Worm (Caenorhabditis elegans) whole organism, L4 larva: Measurements from ENCODE around the gene lron-5.

Source experiments
- F10B5.3 ChIP-seq: sonication (generic microtip); optimal IDR thresholded peaks from 2 replicates; lab custom pipeline; 2016; ENCODE audit warnings: mild to moderate bottlenecking, missing genetic modification characterization, missing compliant biosample characterization
- F37D6.2 ChIP-seq: sonication (generic microtip); optimal IDR thresholded peaks from 2 replicates; lab custom pipeline; 2016; ENCODE audit warnings: mild to moderate bottlenecking, missing genetic modification characterization, missing compliant biosample characterization
- F44E2.7 ChIP-seq: fragments of 200-800 bp; sonication (Bioruptor generic); IDR thresholded peaks from 2 replicates; pipeline ENCODE4 v2.1.2; 2022; ENCODE audit warnings: missing genetic modification characterization, missing compliant biosample characterization
- R02D3.7 ChIP-seq: fragments of 150-350 bp; sonication (generic microtip); optimal IDR thresholded peaks from 3 replicates; lab custom pipeline; 2014; ENCODE audit warnings: missing biosample characterization, missing genetic modification characterization
- Y5F2A.4 ChIP-seq: fragments of 200-800 bp; sonication (Bioruptor generic); optimal IDR thresholded peaks from 2 replicates; lab custom pipeline; 2018; ENCODE audit warnings: mild to moderate bottlenecking, missing genetic modification characterization, missing compliant biosample characterization
- arid-1 ChIP-seq: fragments of 200-800 bp; sonication (Bioruptor generic); conservative IDR thresholded peaks from 2 replicates; pipeline ENCODE4 v1.3.6; 2022; ENCODE audit warnings: missing genetic modification reagents, missing genetic modification characterization, missing compliant biosample characterization
- ceh-20 ChIP-seq: fragments of 200-800 bp; sonication (Bioruptor generic); IDR thresholded peaks from 2 replicates; pipeline ENCODE4 v1.3.6; 2022; ENCODE audit warnings: missing genetic modification reagents, missing genetic modification characterization, missing compliant biosample characterization
- ceh-32 ChIP-seq: sonication (generic microtip); optimal IDR thresholded peaks from 2 replicates; lab custom pipeline; 2016; ENCODE audit warnings: mild to moderate bottlenecking, missing genetic modification characterization, missing compliant biosample characterization; ENCODE audit not compliant: poor library complexity
- ceh-44 ChIP-seq: fragments of 200-800 bp; sonication (Bioruptor generic); IDR thresholded peaks from 2 replicates; pipeline ENCODE4 v1.3.6; 2022; ENCODE audit warnings: missing genetic modification reagents, missing genetic modification characterization, missing compliant biosample characterization
- ceh-62 ChIP-seq: sonication (generic microtip); optimal IDR thresholded peaks from 2 replicates; lab custom pipeline; 2017; ENCODE audit warnings: missing biosample characterization, missing genetic modification characterization
- ceh-82 ChIP-seq: sonication (generic microtip); optimal IDR thresholded peaks from 2 replicates; lab custom pipeline; 2017; ENCODE audit warnings: missing biosample characterization, missing genetic modification characterization
- ces-1 ChIP-seq: fragments of 150-350 bp; sonication (generic microtip); optimal IDR thresholded peaks from 4 replicates; lab custom pipeline; 2014; ENCODE audit warnings: missing biosample characterization, missing genetic modification reagents, missing genetic modification characterization
- cey-2 ChIP-seq: sonication (generic microtip); optimal IDR thresholded peaks from 3 replicates; lab custom pipeline; 2017; ENCODE audit warnings: missing genetic modification characterization, mild to moderate bottlenecking, missing compliant biosample characterization, antibody characterized with exemption, borderline replicate concordance; ENCODE audit not compliant: insufficient read depth
- daf-12 ChIP-seq: fragments of 150-350 bp; optimal IDR thresholded peaks from 2 replicates; lab custom pipeline; 2014; ENCODE audit warnings: missing biosample characterization, missing genetic modification reagents, missing genetic modification characterization
- daf-16 ChIP-seq, 3 experiments: sonication (generic microtip); optimal IDR thresholded peaks; 2 replicates each; lab custom pipeline; 2016 to 2017; ENCODE audit warnings: missing genetic modification characterization in 3 of 3, missing genetic modification reagents in 3 of 3, mild to moderate bottlenecking in 2 of 3, missing compliant biosample characterization in 2 of 3, missing biosample characterization in 1 of 3, moderate library complexity in 1 of 3
- daf-8 ChIP-seq: fragments of 200-800 bp; sonication (Bioruptor generic); IDR thresholded peaks from 2 replicates; pipeline ENCODE4 v1.3.6; 2022; ENCODE audit warnings: missing genetic modification characterization, missing compliant biosample characterization
- dmd-6 ChIP-seq: fragments of 200-800 bp; sonication (Bioruptor generic); IDR thresholded peaks from 2 replicates; pipeline ENCODE4 v1.3.6; 2022; ENCODE audit warnings: missing genetic modification reagents, missing genetic modification characterization, missing compliant biosample characterization
- dmd-8 ChIP-seq: fragments of 200-800 bp; sonication (Bioruptor generic); IDR thresholded peaks from 2 replicates; pipeline ENCODE4 v1.3.6; 2022; ENCODE audit warnings: missing genetic modification characterization, missing compliant biosample characterization
- dmd-9 ChIP-seq: fragments of 200-800 bp; sonication (Bioruptor generic); IDR thresholded peaks from 2 replicates; pipeline ENCODE4 v1.3.6; 2022; ENCODE audit warnings: missing genetic modification reagents, missing genetic modification characterization, missing compliant biosample characterization
- dve-1 ChIP-seq: sonication (generic microtip); optimal IDR thresholded peaks from 2 replicates; lab custom pipeline; 2017; ENCODE audit warnings: antibody characterized with exemption, mild to moderate bottlenecking, missing genetic modification characterization, missing compliant biosample characterization; ENCODE audit not compliant: insufficient read depth
- fos-1 ChIP-seq: fragments of 150-350 bp; optimal IDR thresholded peaks from 2 replicates; lab custom pipeline; 2014; ENCODE audit warnings: missing biosample characterization, missing genetic modification characterization
- hlh-11 ChIP-seq: fragments of 200-800 bp; sonication (Bioruptor generic); optimal IDR thresholded peaks from 2 replicates; lab custom pipeline; 2018; ENCODE audit warnings: mild to moderate bottlenecking, missing genetic modification characterization, missing compliant biosample characterization
- hlh-30 ChIP-seq: sonication (generic microtip); optimal IDR thresholded peaks from 2 replicates; lab custom pipeline; 2017; ENCODE audit warnings: antibody characterized with exemption, mild to moderate bottlenecking, missing genetic modification characterization, missing compliant biosample characterization; ENCODE audit not compliant: insufficient read depth
- jun-1 ChIP-seq: fragments of 150-350 bp; optimal IDR thresholded peaks from 2 replicates; lab custom pipeline; 2014; ENCODE audit warnings: missing biosample characterization, missing genetic modification reagents, missing genetic modification characterization
- lin-1 ChIP-seq: fragments of 200-800 bp; sonication (Bioruptor generic); IDR thresholded peaks from 2 replicates; pipeline ENCODE4 v1.3.6; 2022; ENCODE audit warnings: missing genetic modification reagents, missing genetic modification characterization, missing compliant biosample characterization
- lin-15B ChIP-seq: fragments of 150-350 bp; sonication (generic microtip); optimal IDR thresholded peaks from 3 replicates; lab custom pipeline; 2014; ENCODE audit warnings: missing biosample characterization, missing genetic modification characterization
- lin-39 ChIP-seq: fragments of 150-350 bp; optimal IDR thresholded peaks from 2 replicates; lab custom pipeline; 2014; ENCODE audit warnings: missing biosample characterization, missing genetic modification reagents, missing genetic modification characterization
- lir-3 ChIP-seq: sonication (generic microtip); optimal IDR thresholded peaks from 2 replicates; lab custom pipeline; 2016; ENCODE audit warnings: mild to moderate bottlenecking, missing genetic modification characterization, missing compliant biosample characterization
- lsy-2 ChIP-seq, 2 experiments: fragments of 150-350 bp in 1 of 2; sonication (generic microtip) in 1 of 2; optimal IDR thresholded peaks; 2 replicates each; lab custom pipeline; 2014 to 2017; ENCODE audit warnings: missing biosample characterization in 2 of 2, missing genetic modification characterization in 2 of 2
- mdl-1 ChIP-seq, 2 experiments: fragments of 150-350 bp in 1 of 2; sonication (generic microtip) in 1 of 2; optimal IDR thresholded peaks; 2 replicates each; lab custom pipeline; 2014 to 2017; ENCODE audit warnings: missing biosample characterization in 2 of 2, missing genetic modification characterization in 2 of 2
- nhr-102 ChIP-seq: sonication (generic microtip); optimal IDR thresholded peaks from 2 replicates; lab custom pipeline; 2016; ENCODE audit warnings: mild to moderate bottlenecking, missing genetic modification characterization, moderate library complexity, missing compliant biosample characterization
- nhr-11 ChIP-seq: fragments of 150-350 bp; optimal IDR thresholded peaks from 2 replicates; lab custom pipeline; 2014; ENCODE audit warnings: missing biosample characterization, missing genetic modification characterization
- nhr-111 ChIP-seq: fragments of 200-800 bp; sonication (Bioruptor generic); optimal IDR thresholded peaks from 2 replicates; lab custom pipeline; 2018; ENCODE audit warnings: mild to moderate bottlenecking, missing genetic modification characterization, missing compliant biosample characterization
- nhr-28 ChIP-seq: fragments of 150-350 bp; optimal IDR thresholded peaks from 2 replicates; lab custom pipeline; 2014; ENCODE audit warnings: missing biosample characterization, missing genetic modification characterization
- nhr-41 ChIP-seq: fragments of 200-800 bp; sonication (Bioruptor generic); IDR thresholded peaks from 2 replicates; pipeline ENCODE4 v1.3.6; 2022; ENCODE audit warnings: missing genetic modification reagents, missing genetic modification characterization, missing compliant biosample characterization
- nhr-6 ChIP-seq: fragments of 150-350 bp; optimal IDR thresholded peaks from 2 replicates; lab custom pipeline; 2014; ENCODE audit warnings: missing biosample characterization, missing genetic modification characterization
- nhr-76 ChIP-seq: fragments of 150-350 bp; optimal IDR thresholded peaks from 2 replicates; lab custom pipeline; 2014; ENCODE audit warnings: missing biosample characterization, missing genetic modification characterization
- nhr-77 ChIP-seq: fragments of 150-350 bp; optimal IDR thresholded peaks from 2 replicates; lab custom pipeline; 2014; ENCODE audit warnings: missing biosample characterization, missing genetic modification characterization
- pqm-1 ChIP-seq: sonication (generic microtip); optimal IDR thresholded peaks from 2 replicates; lab custom pipeline; 2017; ENCODE audit warnings: missing biosample characterization, missing genetic modification characterization
- saeg-2 ChIP-seq: fragments of 200-800 bp; sonication (Bioruptor generic); IDR thresholded peaks from 2 replicates; pipeline ENCODE4 v1.3.6; 2022; ENCODE audit warnings: missing genetic modification reagents, missing genetic modification characterization, missing compliant biosample characterization
- sdz-12 ChIP-seq: fragments of 200-800 bp; sonication (Bioruptor generic); optimal IDR thresholded peaks from 2 replicates; lab custom pipeline; 2018; ENCODE audit warnings: mild to moderate bottlenecking, missing genetic modification characterization, missing compliant biosample characterization
- tag-97 ChIP-seq: fragments of 200-800 bp; sonication (Bioruptor generic); IDR thresholded peaks from 2 replicates; pipeline ENCODE4 v1.3.6; 2022; ENCODE audit warnings: missing genetic modification characterization, missing compliant biosample characterization
- vab-7 ChIP-seq: fragments of 200-800 bp; sonication (Bioruptor generic); IDR thresholded peaks from 2 replicates; pipeline ENCODE4 v1.3.6; 2022; ENCODE audit warnings: missing genetic modification reagents, missing genetic modification characterization, missing compliant biosample characterization
- zfp-2 ChIP-seq: sonication (generic microtip); optimal IDR thresholded peaks from 2 replicates; lab custom pipeline; 2016; ENCODE audit warnings: mild to moderate bottlenecking, missing genetic modification characterization, missing compliant biosample characterization
- zfp-3 ChIP-seq: fragments of 200-800 bp; sonication (Bioruptor generic); conservative IDR thresholded peaks from 2 replicates; pipeline ENCODE4 v1.3.6; 2022; ENCODE audit warnings: missing genetic modification reagents, missing genetic modification characterization, missing compliant biosample characterization

Gene lron-5

DNA sequence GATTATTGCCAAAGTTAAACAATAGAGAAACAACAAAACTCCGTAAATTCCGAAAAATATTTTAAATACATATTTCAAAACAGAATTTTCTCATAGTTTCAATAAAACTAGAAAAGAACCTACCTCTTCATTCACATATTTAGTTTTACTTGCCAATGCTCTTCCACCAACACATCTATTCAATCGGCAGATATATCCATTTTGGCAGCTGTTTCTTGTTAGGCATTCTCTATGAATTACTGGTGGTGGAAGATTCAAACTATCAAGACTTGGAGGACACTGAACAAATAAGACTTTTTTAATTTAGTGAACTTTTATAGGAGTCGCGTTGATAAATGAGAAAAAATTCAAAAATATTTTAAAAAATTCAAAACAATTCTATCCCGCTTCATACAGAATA, 24.5 kb downstream of the lron-5 start:
- no peak for TF ChIP-seq daf-8 (GFP tag; lab: Robert Waterston, UW)
- no peak for TF ChIP-seq arid-1 (GFP tag; lab: Robert Waterston, UW)
- no peak for TF ChIP-seq nhr-77
- TF ChIP-seq fos-1 = no peak
- no peak for TF ChIP-seq hlh-11 (tag; lab: Kevin White, UChicago)
- no peak for TF ChIP-seq jun-1 (tag; lab: Kevin White, UChicago)
- no peak for TF ChIP-seq ceh-82 (tag; lab: Kevin White, UChicago)
- no peak for TF ChIP-seq F37D6.2
- TF ChIP-seq cey-2 (tag; lab: Kevin White, UChicago) = no peak
- TF ChIP-seq lin-15B (tag; lab: Kevin White, UChicago) = no peak
- TF ChIP-seq lin-39 (tag; lab: Kevin White, UChicago) = no peak
- no peak for TF ChIP-seq Y5F2A.4
- no peak for TF ChIP-seq dve-1 (tag; lab: Kevin White, UChicago)
- TF ChIP-seq nhr-6 (tag; lab: Kevin White, UChicago) = no peak
- TF ChIP-seq R02D3.7 (tag; lab: Kevin White, UChicago) = no peak

ce11 chrIII:4647878-4648277, 25.0 kb downstream of the lron-5 start, which contains the start of gene T23F11.6:
Gene T23F11.6 (minus strand): TSS chrIII:4647922.
- 0 out of 2 replicates have a peak, but pooled peaks have one; percentile 49 for TF ChIP-seq lin-1 (GFP tag; lab: Robert Waterston, UW)
- TF ChIP-seq sdz-12 (GFP tag; lab: Kevin White, UChicago) = no peak
- peak; percentile 65 for TF ChIP-seq dmd-6
- peak; percentile 15 for TF ChIP-seq nhr-28 (tag; lab: Kevin White, UChicago)
- peak; percentile 5 for TF ChIP-seq dve-1 (tag; lab: Kevin White, UChicago)
- TF ChIP-seq mdl-1 (tag; optimal IDR thresholded peaks at IDR 0.05; lab: Kevin White, UChicago) = peak in 1 of 2 experiments; percentile 1
- TF ChIP-seq lsy-2 (tag; optimal IDR thresholded peaks at IDR 0.05; lab: Kevin White, UChicago) = no peak
- no peak for TF ChIP-seq ceh-20 (GFP tag; lab: Robert Waterston, UW)
- TF ChIP-seq daf-16 (GFP tag; optimal IDR thresholded peaks at IDR 0.05; lab: Kevin White, UChicago) = no peak
- peak; percentile 22 for TF ChIP-seq daf-16 (tag; optimal IDR thresholded peaks at IDR 0.05; lab: Kevin White, UChicago)
- peak; percentile 53 for TF ChIP-seq pqm-1 (tag; lab: Kevin White, UChicago)
- no peak for TF ChIP-seq dmd-9 (GFP tag; lab: Robert Waterston, UW)
- no peak for TF ChIP-seq fos-1

- peak; percentile 96 for TF ChIP-seq nhr-11 (tag; lab: Kevin White, UChicago)
- no peak for TF ChIP-seq dmd-8
- TF ChIP-seq lsy-2 (tag; optimal IDR thresholded peaks at IDR 0.05; lab: Kevin White, UChicago) = peak; percentile 84 to 89
- TF ChIP-seq F44E2.7 (GFP tag; lab: Robert Waterston, UW) = no peak
- TF ChIP-seq tag-97 (GFP tag; lab: Robert Waterston, UW) = no peak
- TF ChIP-seq hlh-30 (tag; lab: Kevin White, UChicago) = peak; percentile 99
- TF ChIP-seq ces-1 = no peak
- TF ChIP-seq dmd-9 (GFP tag; lab: Robert Waterston, UW) = peak; percentile 47; the same call in 1 of the 2 replicates
- TF ChIP-seq zfp-3 (GFP tag; lab: Robert Waterston, UW) = 0 out of 2 replicates have a peak, but pooled peaks have one; percentile 39
- peak; percentile 39 for TF ChIP-seq vab-7 (GFP tag; lab: Robert Waterston, UW)
- no peak for TF ChIP-seq ceh-32 (tag; lab: Kevin White, UChicago)
- no peak for TF ChIP-seq lin-39 (tag; lab: Kevin White, UChicago)
- peak; percentile 16 for TF ChIP-seq cey-2 (tag; lab: Kevin White, UChicago)
- TF ChIP-seq zfp-2 (tag; lab: Kevin White, UChicago) = peak; percentile 48
- peak; percentile 88 for TF ChIP-seq lin-1 (GFP tag; lab: Robert Waterston, UW)
- peak; percentile 97 for TF ChIP-seq nhr-77
- 0 out of 2 replicates have a peak, but pooled peaks have one; percentile 71 for TF ChIP-seq nhr-41 (GFP tag; lab: Robert Waterston, UW)
- no peak for TF ChIP-seq daf-12 (tag; lab: Kevin White, UChicago)
- TF ChIP-seq dve-1 (tag; lab: Kevin White, UChicago) = peak; percentile 96
- TF ChIP-seq nhr-111 (GFP tag; lab: Kevin White, UChicago) = no peak
- peak; percentile 53 for TF ChIP-seq nhr-76
- peak; percentile 72 for TF ChIP-seq jun-1 (tag; lab: Kevin White, UChicago)
- peak; percentile 81 for TF ChIP-seq saeg-2 (GFP tag; lab: Robert Waterston, UW)
- peak; percentile 33 for TF ChIP-seq lir-3 (tag; lab: Kevin White, UChicago)
- no peak for TF ChIP-seq ceh-82 (tag; lab: Kevin White, UChicago)
- TF ChIP-seq sdz-12 (GFP tag; lab: Kevin White, UChicago) = no peak
- TF ChIP-seq F10B5.3 (tag; lab: Kevin White, UChicago) = no peak
- TF ChIP-seq nhr-102 = peak; percentile 93
- TF ChIP-seq ceh-44 = peak; percentile 15; the same call in 1 of the 2 replicates
- no peak for TF ChIP-seq ceh-62 (tag; lab: Kevin White, UChicago)
These were observed 26.5 kb downstream of the lron-5 start for ce11 chrIII:4649363-4649768.
